Worm (Caenorhabditis elegans) whole organism, L4 larva: ENCODE measurements around the gene Y11D7A.7.

Experiments
- F44E2.7 ChIP-seq: fragments of 200-800 bp; sonication (Bioruptor generic); IDR thresholded peaks from 2 replicates; pipeline ENCODE4 v2.1.2; 2022; ENCODE audit warnings: missing genetic modification characterization, missing compliant biosample characterization
- R02D3.7 ChIP-seq: fragments of 150-350 bp; sonication (generic microtip); optimal IDR thresholded peaks from 3 replicates; lab custom pipeline; 2014; ENCODE audit warnings: missing biosample characterization, missing genetic modification characterization
- T20F7.1 ChIP-seq: fragments of 200-800 bp; sonication (Bioruptor generic); optimal IDR thresholded peaks from 2 replicates; lab custom pipeline; 2018; ENCODE audit warnings: mild to moderate bottlenecking, missing genetic modification characterization, missing compliant biosample characterization
- Y105C5A.15 ChIP-seq: fragments of 200-800 bp; sonication (Bioruptor generic); IDR thresholded peaks from 2 replicates; pipeline ENCODE4 v1.3.6; 2022; ENCODE audit warnings: missing genetic modification characterization, missing compliant biosample characterization
- ZK546.5 ChIP-seq, 2 experiments: sonication (generic microtip); optimal IDR thresholded peaks; 2 replicates each; lab custom pipeline; 2017; ENCODE audit warnings: missing biosample characterization in 2 of 2, missing genetic modification characterization in 2 of 2
- aha-1 ChIP-seq: fragments of 150-350 bp; peaks from one replicate; lab custom pipeline; 2014; ENCODE audit warnings: missing biosample characterization, missing genetic modification characterization
- ceh-62 ChIP-seq: sonication (generic microtip); optimal IDR thresholded peaks from 2 replicates; lab custom pipeline; 2017; ENCODE audit warnings: missing biosample characterization, missing genetic modification characterization
- ceh-82 ChIP-seq: sonication (generic microtip); optimal IDR thresholded peaks from 2 replicates; lab custom pipeline; 2017; ENCODE audit warnings: missing biosample characterization, missing genetic modification characterization
- cey-2 ChIP-seq: sonication (generic microtip); optimal IDR thresholded peaks from 3 replicates; lab custom pipeline; 2017; ENCODE audit warnings: missing genetic modification characterization, mild to moderate bottlenecking, missing compliant biosample characterization, antibody characterized with exemption, borderline replicate concordance; ENCODE audit not compliant: insufficient read depth
- daf-12 ChIP-seq: fragments of 150-350 bp; optimal IDR thresholded peaks from 2 replicates; lab custom pipeline; 2014; ENCODE audit warnings: missing biosample characterization, missing genetic modification reagents, missing genetic modification characterization
- dmd-8 ChIP-seq: fragments of 200-800 bp; sonication (Bioruptor generic); IDR thresholded peaks from 2 replicates; pipeline ENCODE4 v1.3.6; 2022; ENCODE audit warnings: missing genetic modification characterization, missing compliant biosample characterization
- dmd-9 ChIP-seq: fragments of 200-800 bp; sonication (Bioruptor generic); IDR thresholded peaks from 2 replicates; pipeline ENCODE4 v1.3.6; 2022; ENCODE audit warnings: missing genetic modification reagents, missing genetic modification characterization, missing compliant biosample characterization
- dpl-1 ChIP-seq: fragments of 150-350 bp; optimal IDR thresholded peaks from 2 replicates; lab custom pipeline; 2014; ENCODE audit warnings: missing biosample characterization, missing genetic modification reagents, missing genetic modification characterization
- duxl-1 ChIP-seq: sonication (generic microtip); optimal IDR thresholded peaks from 2 replicates; lab custom pipeline; 2016; ENCODE audit warnings: mild to moderate bottlenecking, missing genetic modification characterization, moderate library complexity, missing compliant biosample characterization; ENCODE audit not compliant: poor library complexity
- fos-1 ChIP-seq: fragments of 150-350 bp; optimal IDR thresholded peaks from 2 replicates; lab custom pipeline; 2014; ENCODE audit warnings: missing biosample characterization, missing genetic modification characterization
- gei-8 ChIP-seq: fragments of 200-800 bp; sonication (Bioruptor generic); optimal IDR thresholded peaks from 2 replicates; lab custom pipeline; 2018; ENCODE audit warnings: mild to moderate bottlenecking, missing genetic modification characterization, missing compliant biosample characterization
- lim-7 ChIP-seq: fragments of 200-800 bp; sonication (Bioruptor generic); IDR thresholded peaks from 2 replicates; pipeline ENCODE4 v1.3.6; 2022; ENCODE audit warnings: missing genetic modification characterization, missing compliant biosample characterization
- lin-13 ChIP-seq: fragments of 150-350 bp; optimal IDR thresholded peaks from 2 replicates; lab custom pipeline; 2014; ENCODE audit warnings: missing biosample characterization, missing genetic modification reagents, missing genetic modification characterization
- lin-15B ChIP-seq: fragments of 150-350 bp; sonication (generic microtip); optimal IDR thresholded peaks from 3 replicates; lab custom pipeline; 2014; ENCODE audit warnings: missing biosample characterization, missing genetic modification characterization
- lin-29 ChIP-seq: fragments of 200-800 bp; sonication (Bioruptor generic); IDR thresholded peaks from 2 replicates; pipeline ENCODE4 v1.3.6; 2022; ENCODE audit warnings: missing genetic modification reagents, missing genetic modification characterization, missing compliant biosample characterization
- lin-39 ChIP-seq: fragments of 150-350 bp; optimal IDR thresholded peaks from 2 replicates; lab custom pipeline; 2014; ENCODE audit warnings: missing biosample characterization, missing genetic modification reagents, missing genetic modification characterization
- lir-3 ChIP-seq: sonication (generic microtip); optimal IDR thresholded peaks from 2 replicates; lab custom pipeline; 2016; ENCODE audit warnings: mild to moderate bottlenecking, missing genetic modification characterization, missing compliant biosample characterization
- lsy-2 ChIP-seq, 2 experiments: fragments of 150-350 bp in 1 of 2; sonication (generic microtip) in 1 of 2; optimal IDR thresholded peaks; 2 replicates each; lab custom pipeline; 2014 to 2017; ENCODE audit warnings: missing biosample characterization in 2 of 2, missing genetic modification characterization in 2 of 2
- madf-5 ChIP-seq, 2 experiments: fragments of 200-800 bp; sonication (Bioruptor generic); IDR thresholded peaks; 2 replicates each; pipeline ENCODE4 v1.3.6; 2022; ENCODE audit warnings: missing compliant biosample characterization in 2 of 2, missing genetic modification characterization in 2 of 2
- mdt-29 ChIP-seq: fragments of 200-800 bp; sonication (Bioruptor generic); IDR thresholded peaks from 2 replicates; pipeline ENCODE4 v1.3.6; 2022; ENCODE audit warnings: missing genetic modification reagents, missing genetic modification characterization, missing compliant biosample characterization
- mes-2 ChIP-seq: sonication (generic microtip); optimal IDR thresholded peaks from 2 replicates; lab custom pipeline; 2016; ENCODE audit warnings: missing genotype, mild to moderate bottlenecking, missing genetic modification characterization, missing compliant biosample characterization; ENCODE audit not compliant: poor library complexity, severe bottlenecking
- mxl-3 ChIP-seq: fragments of 200-800 bp; sonication (Bioruptor generic); optimal IDR thresholded peaks from 2 replicates; lab custom pipeline; 2018; ENCODE audit warnings: mild to moderate bottlenecking, missing genetic modification characterization, missing compliant biosample characterization
- nhr-102 ChIP-seq: sonication (generic microtip); optimal IDR thresholded peaks from 2 replicates; lab custom pipeline; 2016; ENCODE audit warnings: mild to moderate bottlenecking, missing genetic modification characterization, moderate library complexity, missing compliant biosample characterization
- nhr-111 ChIP-seq: fragments of 200-800 bp; sonication (Bioruptor generic); optimal IDR thresholded peaks from 2 replicates; lab custom pipeline; 2018; ENCODE audit warnings: mild to moderate bottlenecking, missing genetic modification characterization, missing compliant biosample characterization
- nhr-41 ChIP-seq: fragments of 200-800 bp; sonication (Bioruptor generic); IDR thresholded peaks from 2 replicates; pipeline ENCODE4 v1.3.6; 2022; ENCODE audit warnings: missing genetic modification reagents, missing genetic modification characterization, missing compliant biosample characterization
- nhr-42 ChIP-seq: fragments of 200-800 bp; sonication (Bioruptor generic); IDR thresholded peaks from 2 replicates; pipeline ENCODE4 v1.3.6; 2022; ENCODE audit warnings: missing genetic modification characterization, missing compliant biosample characterization
- unc-39 ChIP-seq: sonication (generic microtip); optimal IDR thresholded peaks from 2 replicates; lab custom pipeline; 2017; ENCODE audit warnings: missing biosample characterization, missing genetic modification characterization
- unc-62 ChIP-seq, 3 experiments: fragments of 150-350 bp in 1 of 3; sonication (generic microtip); optimal IDR thresholded peaks in 2 of 3; peaks in 1 of 3; 1 replicate in 1 of 3; 2 replicates in 2 of 3; lab custom pipeline; 2014 to 2017; ENCODE audit warnings: missing biosample characterization in 3 of 3, missing genetic modification characterization in 3 of 3, missing genetic modification reagents in 3 of 3, missing genotype in 1 of 3
- zfp-2 ChIP-seq: sonication (generic microtip); optimal IDR thresholded peaks from 2 replicates; lab custom pipeline; 2016; ENCODE audit warnings: mild to moderate bottlenecking, missing genetic modification characterization, missing compliant biosample characterization
- zip-11 ChIP-seq: fragments of 200-800 bp; sonication (Bioruptor generic); IDR thresholded peaks from 2 replicates; pipeline ENCODE4 v1.3.6; 2022; ENCODE audit warnings: missing genetic modification characterization, missing compliant biosample characterization

Gene Y11D7A.7

ce11 chrIV:9239151-9239550 lies 10.2 kb upstream of the Y11D7A.7 start:
- no peak for TF ChIP-seq lsy-2 (tag; optimal IDR thresholded peaks at IDR 0.05; lab: Kevin White, UChicago)
- no peak for TF ChIP-seq lir-3 (tag; lab: Kevin White, UChicago)
- TF ChIP-seq Y105C5A.15 (GFP tag; lab: Robert Waterston, UW) = no peak
- no peak for TF ChIP-seq ZK546.5 (tag; optimal IDR thresholded peaks at IDR 0.05; lab: Kevin White, UChicago)
- no peak for TF ChIP-seq nhr-111 (GFP tag; lab: Kevin White, UChicago)
- no peak for TF ChIP-seq lin-13 (GFP tag; lab: Kevin White, UChicago)
- no peak for TF ChIP-seq lin-15B (tag; lab: Kevin White, UChicago)
- no peak for TF ChIP-seq fos-1 (tag; lab: Kevin White, UChicago)
- TF ChIP-seq mdt-29 = no peak

ce11 chrIV:9243670-9244069 lies 5.6 kb upstream of the Y11D7A.7 start, which contains the start of gene rab-28:
Gene rab-28, minus strand, starts transcription at chrIV:9244012.
- TF ChIP-seq lir-3 (tag; lab: Kevin White, UChicago) = no peak
- peak; percentile 97 for TF ChIP-seq aha-1

- no peak for TF ChIP-seq lin-39 (tag; lab: Kevin White, UChicago)
- no peak for TF ChIP-seq ceh-82 (tag; lab: Kevin White, UChicago)
- TF ChIP-seq unc-62 (GFP tag; optimal IDR thresholded peaks at IDR 0.05 in 1 of 2; lab: Kevin White, UChicago) = peak in 1 of 2 experiments; percentile 28
- TF ChIP-seq unc-62 (tag; optimal IDR thresholded peaks at IDR 0.05; lab: Kevin White, UChicago) = no peak
- TF ChIP-seq nhr-42 (GFP tag; lab: Robert Waterston, UW) = no peak
- no peak for TF ChIP-seq mes-2 (tag; lab: Kevin White, UChicago)
- no peak for TF ChIP-seq dmd-8
- TF ChIP-seq mxl-3 (GFP tag; lab: Kevin White, UChicago) = no peak
Measured at ce11 chrIV:9245423-9245822, 3.9 kb upstream of the Y11D7A.7 start, which contains the start of gene Y11D7A.5. Gene Y11D7A.5, minus strand, starts transcription at chrIV:9245523.

- TF ChIP-seq T20F7.1 (GFP tag; lab: Kevin White, UChicago) (no peak), ceh-82 (tag; lab: Kevin White, UChicago) (no peak), duxl-1 (tag; lab: Kevin White, UChicago) (no peak), lim-7 (no peak), dmd-9 (GFP tag; lab: Robert Waterston, UW) (no peak), nhr-41 (GFP tag; lab: Robert Waterston, UW) (no peak), dpl-1 (GFP tag; lab: Kevin White, UChicago) (no peak), unc-39 (no peak), R02D3.7 (tag; lab: Kevin White, UChicago) (no peak), daf-12 (no peak), nhr-102 (no peak), madf-5 (GFP tag; IDR thresholded peaks at IDR 0.05; lab: Robert Waterston, UW) (no peak), F44E2.7 (GFP tag; lab: Robert Waterston, UW) (no peak), lir-3 (tag; lab: Kevin White, UChicago) (no peak)
Measured at ce11 chrIV:9251079-9251478, 1.8 kb downstream of the Y11D7A.7 start, which contains the start of gene Y11D7A.8. Gene Y11D7A.8, plus strand, starts transcription at chrIV:9251379.

ce11 chrIV:9256017-9256416 lies 6.7 kb downstream of the Y11D7A.7 start, which contains the start of gene Y11D7A.9:
Gene Y11D7A.9, minus strand, starts transcription at chrIV:9256117.
- TF ChIP-seq cey-2 = no peak
- TF ChIP-seq lin-29 (GFP tag; lab: Robert Waterston, UW) = no peak
- no peak for TF ChIP-seq zip-11 (GFP tag; lab: Robert Waterston, UW)
- no peak for TF ChIP-seq zfp-2 (tag; lab: Kevin White, UChicago)
- no peak for TF ChIP-seq Y105C5A.15 (GFP tag; lab: Robert Waterston, UW)
- no peak for TF ChIP-seq ceh-62 (tag; lab: Kevin White, UChicago)
- no peak for TF ChIP-seq gei-8 (GFP tag; lab: Kevin White, UChicago)
- TF ChIP-seq lin-15B (tag; lab: Kevin White, UChicago) = no peak
- TF ChIP-seq, all 104 proteins: peak for 0
